5 worm cellular contexts compared by ENCODE assay signal in the genomic region with DNA sequence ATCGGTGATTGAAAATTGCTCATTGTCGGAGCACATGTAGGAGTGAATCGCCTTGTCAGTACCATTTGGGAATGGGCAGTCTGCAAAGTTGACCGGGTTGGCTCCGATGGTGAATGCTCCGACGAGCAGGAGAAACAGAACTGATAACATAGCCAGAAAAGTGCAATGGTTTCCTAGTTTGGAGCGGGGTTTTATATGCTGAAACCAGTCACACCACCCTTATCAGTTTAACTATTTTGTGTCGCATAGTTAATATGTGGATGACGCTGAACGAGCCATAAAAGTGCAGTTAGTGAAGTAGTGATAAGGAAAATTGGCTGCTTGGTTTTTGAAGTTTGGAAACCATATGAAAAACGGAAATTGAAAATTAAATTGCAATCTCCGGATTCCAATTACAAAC.
TF ChIP-seq lines count a peak whose summit lies in the region.

A gene (minus strand): TSS at position 180 of the 400 bp plus-strand sequence.

TF ChIP-seq in whole organism, L1 larva, 84 proteins besides CTCF, POLR2A, EP300 and RAD21:
- TF ChIP-seq pqm-1 (tag; optimal IDR thresholded peaks at IDR 0.05; lab: Kevin White, UChicago) = peak; percentile 62
- TF ChIP-seq ces-1 (GFP tag; optimal IDR thresholded peaks at IDR 0.05; lab: Kevin White, UChicago) = no peak
- TF ChIP-seq elt-2 (tag; optimal IDR thresholded peaks at IDR 0.05; lab: Kevin White, UChicago) = peak; percentile 98
- peak in 1 of 2 experiments; percentile 34 for TF ChIP-seq lin-35 (GFP tag; optimal IDR thresholded peaks at IDR 0.05; lab: Kevin White, UChicago)
- TF ChIP-seq nhr-11 (tag; optimal IDR thresholded peaks at IDR 0.05; lab: Kevin White, UChicago) = no peak
- TF ChIP-seq nhr-90 (tag; optimal IDR thresholded peaks at IDR 0.05; lab: Kevin White, UChicago; ENCODE audit: poor library complexity) = peak; percentile 37
- TF ChIP-seq jun-1 (tag; optimal IDR thresholded peaks at IDR 0.05; lab: Kevin White, UChicago) = peak; percentile 38
- TF ChIP-seq tlp-1 (tag; optimal IDR thresholded peaks at IDR 0.05; lab: Kevin White, UChicago) = peak; percentile 69

TF ChIP-seq in whole organism, L2 larva, 48 proteins besides CTCF, POLR2A, EP300 and RAD21 (continues in another document):
- TF ChIP-seq unc-55 (GFP tag; optimal IDR thresholded peaks at IDR 0.05; lab: Kevin White, UChicago) = no peak
- TF ChIP-seq nhr-10 (tag; optimal IDR thresholded peaks at IDR 0.05; lab: Kevin White, UChicago) = no peak
- peak; percentile 69 for TF ChIP-seq fos-1 (tag; optimal IDR thresholded peaks at IDR 0.05; lab: Kevin White, UChicago)
- peak; percentile 9 for TF ChIP-seq sma-3 (GFP tag; optimal IDR thresholded peaks at IDR 0.05; lab: Kevin White, UChicago)
- TF ChIP-seq nhr-21 (tag; optimal IDR thresholded peaks at IDR 0.05; lab: Kevin White, UChicago) = no peak
- peak; percentile 87 for TF ChIP-seq crh-2 (tag; optimal IDR thresholded peaks at IDR 0.05; lab: Kevin White, UChicago)
- TF ChIP-seq mab-5 (tag; optimal IDR thresholded peaks at IDR 0.05; lab: Kevin White, UChicago) = no peak
- no peak for TF ChIP-seq ztf-11 (tag; optimal IDR thresholded peaks at IDR 0.05; lab: Kevin White, UChicago)
- TF ChIP-seq F13H6.1 (tag; optimal IDR thresholded peaks at IDR 0.05; lab: Kevin White, UChicago) = peak; percentile 2
- TF ChIP-seq peb-1 (tag; optimal IDR thresholded peaks at IDR 0.05; lab: Kevin White, UChicago) = no peak
- no peak for TF ChIP-seq mbf-1 (tag; optimal IDR thresholded peaks at IDR 0.05; lab: Kevin White, UChicago)
- no peak for TF ChIP-seq lin-13 (GFP tag; optimal IDR thresholded peaks at IDR 0.05; lab: Kevin White, UChicago)
- TF ChIP-seq egl-27 (tag; optimal IDR thresholded peaks at IDR 0.05; lab: Kevin White, UChicago) = no peak
- TF ChIP-seq gmeb-1 (tag; optimal IDR thresholded peaks at IDR 0.05; lab: Kevin White, UChicago) = peak; percentile 29
- no peak for TF ChIP-seq aly-2 (tag; optimal IDR thresholded peaks at IDR 0.05; lab: Kevin White, UChicago)
- no peak for TF ChIP-seq elt-3 (tag; optimal IDR thresholded peaks at IDR 0.05; lab: Kevin White, UChicago)
- no peak for TF ChIP-seq nhr-129 (tag; optimal IDR thresholded peaks at IDR 0.05; lab: Kevin White, UChicago)
- TF ChIP-seq ama-1 (optimal IDR thresholded peaks at IDR 0.05; lab: Kevin White, UChicago) = no peak
- no peak for TF ChIP-seq snpc-4 (tag; optimal IDR thresholded peaks at IDR 0.05; lab: Kevin White, UChicago)
- TF ChIP-seq lin-11 (tag; optimal IDR thresholded peaks at IDR 0.05; lab: Kevin White, UChicago) = no peak
- TF ChIP-seq nhr-23 (tag; optimal IDR thresholded peaks at IDR 0.05; lab: Kevin White, UChicago) = no peak

TF ChIP-seq in whole organism, L3 larva, 47 proteins besides CTCF, POLR2A, EP300 and RAD21:
- no peak for TF ChIP-seq ama-1 (optimal IDR thresholded peaks at IDR 0.05; lab: Kevin White, UChicago)
- no peak for TF ChIP-seq ZK546.5 (tag; optimal IDR thresholded peaks at IDR 0.05; lab: Kevin White, UChicago)
- no peak for TF ChIP-seq nhr-23 (tag; optimal IDR thresholded peaks at IDR 0.05; lab: Kevin White, UChicago)
- TF ChIP-seq eor-1 (tag; optimal IDR thresholded peaks at IDR 0.05; lab: Kevin White, UChicago) = no peak
- TF ChIP-seq tbx-2 (tag; optimal IDR thresholded peaks at IDR 0.05; lab: Kevin White, UChicago) = no peak
- TF ChIP-seq sea-2 (GFP tag; optimal IDR thresholded peaks at IDR 0.05; lab: Kevin White, UChicago) = no peak
- no peak for TF ChIP-seq lin-39 (tag; optimal IDR thresholded peaks at IDR 0.05; lab: Kevin White, UChicago)
- peak; percentile 96 for TF ChIP-seq pqm-1 (tag; optimal IDR thresholded peaks at IDR 0.05; lab: Kevin White, UChicago)
- no peak for TF ChIP-seq nhr-43 (tag; optimal IDR thresholded peaks at IDR 0.05; lab: Kevin White, UChicago; ENCODE audit: poor library complexity, severe bottlenecking)
- no peak for TF ChIP-seq nhr-25 (tag; optimal IDR thresholded peaks at IDR 0.05; lab: Kevin White, UChicago)
- no peak for TF ChIP-seq nfya-1 (tag; optimal IDR thresholded peaks at IDR 0.05; lab: Kevin White, UChicago; ENCODE audit: insufficient read depth)
- TF ChIP-seq jun-1 (tag; optimal IDR thresholded peaks at IDR 0.05; lab: Kevin White, UChicago) = peak; percentile 71
- no peak for TF ChIP-seq ztf-4 (tag; optimal IDR thresholded peaks at IDR 0.05; lab: Kevin White, UChicago)
- peak; percentile 99 for TF ChIP-seq elt-2 (tag; optimal IDR thresholded peaks at IDR 0.05; lab: Kevin White, UChicago)
- no peak for TF ChIP-seq R02D3.7 (tag; optimal IDR thresholded peaks at IDR 0.05; lab: Kevin White, UChicago)
- no peak for TF ChIP-seq fos-1 (tag; optimal IDR thresholded peaks at IDR 0.05; lab: Kevin White, UChicago)
- no peak for TF ChIP-seq fkh-10 (GFP tag; optimal IDR thresholded peaks at IDR 0.05; lab: Kevin White, UChicago)
- no peak for TF ChIP-seq ceh-9 (tag; optimal IDR thresholded peaks at IDR 0.05; lab: Kevin White, UChicago)
- TF ChIP-seq mdl-1 (tag; optimal IDR thresholded peaks at IDR 0.05; lab: Kevin White, UChicago) = no peak
- TF ChIP-seq nhr-76 (tag; optimal IDR thresholded peaks at IDR 0.05; lab: Kevin White, UChicago) = no peak

TF ChIP-seq in whole organism, L4 larva, 104 proteins besides CTCF, POLR2A, EP300 and RAD21 (continues in another document):
- no peak for TF ChIP-seq lsy-2 (tag; optimal IDR thresholded peaks at IDR 0.05; lab: Kevin White, UChicago)
- TF ChIP-seq zfp-3 (GFP tag; conservative IDR thresholded peaks at IDR 0.05; lab: Robert Waterston, UW) = no peak
- TF ChIP-seq daf-16 (GFP tag; optimal IDR thresholded peaks at IDR 0.05; lab: Kevin White, UChicago) = no peak
- TF ChIP-seq daf-16 (tag; optimal IDR thresholded peaks at IDR 0.05; lab: Kevin White, UChicago) = peak; percentile 77
- TF ChIP-seq zfp-2 (tag; optimal IDR thresholded peaks at IDR 0.05; lab: Kevin White, UChicago) = no peak
- TF ChIP-seq zip-2 (tag; optimal IDR thresholded peaks at IDR 0.05; lab: Kevin White, UChicago) = no peak
- TF ChIP-seq hlh-30 (tag; optimal IDR thresholded peaks at IDR 0.05; lab: Kevin White, UChicago; ENCODE audit: insufficient read depth) = peak; percentile 2
- TF ChIP-seq unc-39 (tag; optimal IDR thresholded peaks at IDR 0.05; lab: Kevin White, UChicago) = no peak
- TF ChIP-seq nhr-48 (tag; optimal IDR thresholded peaks at IDR 0.05; lab: Kevin White, UChicago) = peak; percentile 37
- peak; percentile 95 for TF ChIP-seq nhr-28 (tag; optimal IDR thresholded peaks at IDR 0.05; lab: Kevin White, UChicago)
- peak in 1 of 2 experiments; percentile 80 for TF ChIP-seq unc-62 (GFP tag; optimal IDR thresholded peaks at IDR 0.05 in 1 of 2; lab: Kevin White, UChicago)
- TF ChIP-seq unc-62 (tag; optimal IDR thresholded peaks at IDR 0.05; lab: Kevin White, UChicago) = no peak
- peak; percentile 87 for TF ChIP-seq dve-1 (tag; optimal IDR thresholded peaks at IDR 0.05; lab: Kevin White, UChicago; ENCODE audit: insufficient read depth)
- peak; percentile 12 for TF ChIP-seq jun-1 (tag; optimal IDR thresholded peaks at IDR 0.05; lab: Kevin White, UChicago)
- TF ChIP-seq php-3 (GFP tag; IDR thresholded peaks at IDR 0.05; lab: Robert Waterston, UW) = peak; percentile 96
- no peak for TF ChIP-seq pha-4 (GFP tag; IDR thresholded peaks at IDR 0.05; lab: Robert Waterston, UW)
- no peak for TF ChIP-seq pha-4 (tag; optimal IDR thresholded peaks at IDR 0.05; lab: Kevin White, UChicago)
- TF ChIP-seq nhr-77 (tag; optimal IDR thresholded peaks at IDR 0.05; lab: Kevin White, UChicago) = peak; percentile 65
- TF ChIP-seq lin-1 (GFP tag; IDR thresholded peaks at IDR 0.05; lab: Robert Waterston, UW) = peak; percentile 77; the same call in 1 of the 2 replicates
- peak; percentile 66; the same call in 1 of the 2 replicates for TF ChIP-seq tra-1 (GFP tag; IDR thresholded peaks at IDR 0.05; lab: Robert Waterston, UW)
- TF ChIP-seq aha-1 (tag; lab: Kevin White, UChicago) = peak; percentile 62
- 0 out of 2 replicates have a peak, but pooled peaks have one; percentile 12 for TF ChIP-seq lin-38 (GFP tag; IDR thresholded peaks at IDR 0.05; lab: Robert Waterston, UW)

TF ChIP-seq in whole organism, young adult, 124 proteins besides CTCF, POLR2A, EP300 and RAD21 (continues in another document):
- peak; percentile 2 for TF ChIP-seq attf-5 (GFP tag; optimal IDR thresholded peaks at IDR 0.05; lab: Kevin White, UChicago)
- TF ChIP-seq B0336.3 (GFP tag; IDR thresholded peaks at IDR 0.05; lab: Robert Waterston, UW) = 0 out of 2 replicates have a peak, but pooled peaks have one; percentile 16
- TF ChIP-seq pbrm-1 (GFP tag; IDR thresholded peaks at IDR 0.05; lab: Robert Waterston, UW) = 0 out of 2 replicates have a peak, but pooled peaks have one; percentile 40
- TF ChIP-seq hmg-1.2 (GFP tag; IDR thresholded peaks at IDR 0.05; lab: Robert Waterston, UW) = no peak
- no peak for TF ChIP-seq gei-17 (GFP tag; optimal IDR thresholded peaks at IDR 0.05; lab: Kevin White, UChicago)
- TF ChIP-seq F57A8.1 (GFP tag; optimal IDR thresholded peaks at IDR 0.05; lab: Kevin White, UChicago) = no peak
- no peak for TF ChIP-seq F37B4.10 (GFP tag; IDR thresholded peaks at IDR 0.05; lab: Robert Waterston, UW)
- no peak for TF ChIP-seq madf-3 (GFP tag; IDR thresholded peaks at IDR 0.05; lab: Robert Waterston, UW)
- peak; percentile 50 for TF ChIP-seq atf-7 (tag; optimal IDR thresholded peaks at IDR 0.05; lab: Kevin White, UChicago)
- no peak for TF ChIP-seq snpc-4 (GFP tag; optimal IDR thresholded peaks at IDR 0.05; lab: Kevin White, UChicago)
- no peak for TF ChIP-seq snpc-4 (tag; optimal IDR thresholded peaks at IDR 0.05; lab: Kevin White, UChicago)
- TF ChIP-seq F39B2.1 (GFP tag; IDR thresholded peaks at IDR 0.05; lab: Robert Waterston, UW) = no peak
- TF ChIP-seq tbp1 (GFP tag; optimal IDR thresholded peaks at IDR 0.05; lab: Kevin White, UChicago) = peak; percentile 21
- peak; percentile 6 for TF ChIP-seq ztf-26 (tag; optimal IDR thresholded peaks at IDR 0.05; lab: Kevin White, UChicago)
- TF ChIP-seq lir-1 (GFP tag; conservative IDR thresholded peaks at IDR 0.05; lab: Robert Waterston, UW) = no peak
- TF ChIP-seq ceh-91 (GFP tag; IDR thresholded peaks at IDR 0.05; lab: Robert Waterston, UW) = no peak
- TF ChIP-seq dox-1 (GFP tag; IDR thresholded peaks at IDR 0.05; lab: Robert Waterston, UW) = peak; percentile 46
- TF ChIP-seq ets-4 (GFP tag; optimal IDR thresholded peaks at IDR 0.05; lab: Kevin White, UChicago) = peak; percentile 51
- TF ChIP-seq aptf-3 (GFP tag; IDR thresholded peaks at IDR 0.05; lab: Robert Waterston, UW) = no peak
- peak; percentile 94 for TF ChIP-seq nhr-80 (tag; optimal IDR thresholded peaks at IDR 0.05; lab: Kevin White, UChicago)
- TF ChIP-seq let-607 (tag; optimal IDR thresholded peaks at IDR 0.05; lab: Kevin White, UChicago) = no peak
- TF ChIP-seq ztf-22 (GFP tag; optimal IDR thresholded peaks at IDR 0.05; lab: Kevin White, UChicago) = peak; percentile 29
- TF ChIP-seq mel-28 (tag; optimal IDR thresholded peaks at IDR 0.05; lab: Kevin White, UChicago; ENCODE audit: borderline replicate concordance) = no peak
- no peak for TF ChIP-seq F52B5.7 (tag; optimal IDR thresholded peaks at IDR 0.05; lab: Kevin White, UChicago)
- TF ChIP-seq cebp-1 (GFP tag; IDR thresholded peaks at IDR 0.05; lab: Robert Waterston, UW) = no peak
- peak; percentile 14 for TF ChIP-seq cebp-1 (tag; optimal IDR thresholded peaks at IDR 0.05; lab: Kevin White, UChicago)
